Worm (Caenorhabditis elegans) whole organism, L4/young adult: ENCODE results near the gene acp-7.

Experiments
- W03F9.2 ChIP-seq: fragments of 150-350 bp; optimal IDR thresholded peaks from 2 replicates; lab custom pipeline; 2014; ENCODE audit warnings: missing biosample characterization, missing genetic modification characterization
- dao-5 ChIP-seq: sonication (generic microtip); optimal IDR thresholded peaks from 2 replicates; lab custom pipeline; 2016; ENCODE audit warnings: missing genotype, missing genetic modification characterization, moderate library complexity, missing compliant biosample characterization
- him-1 ChIP-seq: sonication (generic microtip); optimal IDR thresholded peaks from 2 replicates; lab custom pipeline; 2016; ENCODE audit warnings: missing genotype, missing genetic modification reagents, missing genetic modification characterization, missing compliant biosample characterization

- TF ChIP-seq dao-5 (tag; lab: Kevin White, UChicago), result no peak
- no peak for TF ChIP-seq him-1
- no peak for TF ChIP-seq W03F9.2 (tag; lab: Kevin White, UChicago)
These were observed 43.3 kb upstream of the acp-7 start for ce11 chrIV:6474751-6475150.
